Fruit fly (Drosophila melanogaster): ENCODE data around the gene CG42359.

DNA sequence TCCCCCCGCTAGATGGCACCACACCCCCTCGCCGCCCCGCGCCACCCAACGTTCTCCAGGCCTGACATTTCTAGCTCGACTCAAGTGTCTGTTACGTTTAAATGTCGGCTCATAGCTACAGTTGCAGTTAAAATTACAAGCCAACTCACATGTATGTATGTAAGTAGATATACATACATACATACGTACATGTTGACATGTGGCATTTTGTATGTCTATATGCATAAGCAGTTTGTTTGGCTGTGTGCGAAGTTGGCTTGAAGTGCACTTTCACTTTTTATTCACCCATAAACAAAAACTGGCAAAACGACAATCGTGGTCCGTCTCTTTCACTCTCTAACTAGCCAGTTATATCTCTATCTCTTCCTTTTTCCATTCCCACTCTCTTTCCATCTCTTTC is 20.7 kb upstream of the CG42359 start:
- TF ChIP-seq toe (GFP tag; optimal IDR thresholded peaks at IDR 0.05) (no peak), CG11617 (GFP tag; optimal IDR thresholded peaks at IDR 0.05) (no peak), Clk (GFP tag; optimal IDR thresholded peaks at IDR 0.05) (no peak), CG14711 (tag; optimal IDR thresholded peaks at IDR 0.05) (no peak), pad (GFP tag; optimal IDR thresholded peaks at IDR 0.05) (no peak), CG7101 (tag; optimal IDR thresholded peaks at IDR 0.05) (no peak), kay (GFP tag; ENCODE audit: borderline replicate concordance) (no peak), CG12768 (GFP tag; optimal IDR thresholded peaks at IDR 0.05) (no peak), CG33017 (tag; optimal IDR thresholded peaks at IDR 0.05) (no peak), tj (GFP tag; optimal IDR thresholded peaks at IDR 0.05) (no peak), CG5204 (GFP tag; optimal IDR thresholded peaks at IDR 0.05) (no peak), Crg-1 (GFP tag; optimal IDR thresholded peaks at IDR 0.05) (no peak), cnc (optimal IDR thresholded peaks at IDR 0.05) (no peak), Hr96 (GFP tag; optimal IDR thresholded peaks at IDR 0.05) (no peak)

Data from whole organism, adult.